Worm (Caenorhabditis elegans): ENCODE data around the gene K09F5.6.
A peak's percentile ranks its signal among the peaks of the same experiment; 100 is the strongest.

K09F5.6 gene

ce11 chrX:7689570-7689969 lies 29.5 kb upstream of the K09F5.6 start:
- TF ChIP-seq aha-1 (tag) (peak; percentile 48), nhr-76 (tag; optimal IDR thresholded peaks at IDR 0.05) (no peak), ceh-62 (tag; optimal IDR thresholded peaks at IDR 0.05) (no peak), nhr-10 (tag; optimal IDR thresholded peaks at IDR 0.05) (no peak), unc-62 (GFP tag; optimal IDR thresholded peaks at IDR 0.05 in 1 of 2) (peak in 1 of 2 experiments; percentile 71), unc-62 (tag; optimal IDR thresholded peaks at IDR 0.05) (no peak), ceh-44 (GFP tag; IDR thresholded peaks at IDR 0.05) (no peak), ctbp-1 (GFP tag; IDR thresholded peaks at IDR 0.05) (no peak), hlh-30 (tag; optimal IDR thresholded peaks at IDR 0.05; ENCODE audit: insufficient read depth) (no peak)

- TF ChIP-seq aha-1 (tag) (peak; percentile 70), ZK337.2 (GFP tag; IDR thresholded peaks at IDR 0.05) (no peak), duxl-1 (tag; optimal IDR thresholded peaks at IDR 0.05; ENCODE audit: poor library complexity) (no peak)
Observed at ce11 chrX:7703863-7704262, 15.2 kb upstream of the K09F5.6 start.

- TF ChIP-seq lin-38 (GFP tag; IDR thresholded peaks at IDR 0.05) (no peak), rbr-2 (tag; optimal IDR thresholded peaks at IDR 0.05) (no peak), lsy-2 (tag; optimal IDR thresholded peaks at IDR 0.05) (no peak), nhr-77 (tag; optimal IDR thresholded peaks at IDR 0.05) (no peak), hmg-1.1 (GFP tag; IDR thresholded peaks at IDR 0.05) (no peak), daf-19 (GFP tag; conservative IDR thresholded peaks at IDR 0.05) (no peak), mes-2 (tag; optimal IDR thresholded peaks at IDR 0.05; ENCODE audit: poor library complexity, severe bottlenecking) (no peak), ceh-82 (tag; optimal IDR thresholded peaks at IDR 0.05) (no peak), set-16 (GFP tag; IDR thresholded peaks at IDR 0.05) (no peak), dmd-8 (GFP tag; IDR thresholded peaks at IDR 0.05) (no peak), zag-1 (tag; optimal IDR thresholded peaks at IDR 0.05) (no peak), ceh-20 (GFP tag; IDR thresholded peaks at IDR 0.05) (no peak), jun-1 (tag; optimal IDR thresholded peaks at IDR 0.05) (no peak), mdl-1 (tag; optimal IDR thresholded peaks at IDR 0.05) (no peak), sdz-12 (GFP tag; optimal IDR thresholded peaks at IDR 0.05) (no peak)
Observed at ce11 chrX:7707031-7707430, 12.0 kb upstream of the K09F5.6 start, which contains the start of gene kvs-1. Gene kvs-1, minus strand, starts transcription at chrX:7707131.

ce11 chrX:7710187-7710586 lies 8.9 kb upstream of the K09F5.6 start:
- TF ChIP-seq nhr-48 (tag; optimal IDR thresholded peaks at IDR 0.05) (no peak), lin-13 (GFP tag; optimal IDR thresholded peaks at IDR 0.05) (no peak), hlh-30 (tag; optimal IDR thresholded peaks at IDR 0.05; ENCODE audit: insufficient read depth) (peak; percentile 20), aha-1 (tag) (peak; percentile 48), D1046.2 (GFP tag; IDR thresholded peaks at IDR 0.05) (no peak), mes-2 (tag; optimal IDR thresholded peaks at IDR 0.05; ENCODE audit: poor library complexity, severe bottlenecking) (no peak), nhr-6 (tag; optimal IDR thresholded peaks at IDR 0.05) (no peak), zip-2 (tag; optimal IDR thresholded peaks at IDR 0.05) (no peak)

ce11 chrX:7710643-7711042 lies 8.4 kb upstream of the K09F5.6 start, which contains the start of gene K09F5.4:
Gene K09F5.4, minus strand, starts transcription at chrX:7710743.
- TF ChIP-seq daf-12 (tag; optimal IDR thresholded peaks at IDR 0.05) (no peak), lin-1 (GFP tag; IDR thresholded peaks at IDR 0.05) (no peak), F26F4.8 (GFP tag; conservative IDR thresholded peaks at IDR 0.05) (no peak), hmg-1.1 (GFP tag; IDR thresholded peaks at IDR 0.05) (no peak), snpc-1.2 (GFP tag; IDR thresholded peaks at IDR 0.05) (no peak), unc-62 (GFP tag; optimal IDR thresholded peaks at IDR 0.05 in 1 of 2) (no peak), unc-62 (tag; optimal IDR thresholded peaks at IDR 0.05) (no peak), nhr-10 (tag; optimal IDR thresholded peaks at IDR 0.05) (no peak), lin-13 (GFP tag; optimal IDR thresholded peaks at IDR 0.05) (no peak), lin-29 (GFP tag; IDR thresholded peaks at IDR 0.05) (no peak), lin-15B (tag; optimal IDR thresholded peaks at IDR 0.05) (no peak), D1046.2 (GFP tag; IDR thresholded peaks at IDR 0.05) (no peak), zfp-2 (tag; optimal IDR thresholded peaks at IDR 0.05) (no peak)

All from whole organism, L4 larva.